Fruit fly (Drosophila melanogaster): ENCODE results near the gene Paip2.

Paip2 gene

DNA sequence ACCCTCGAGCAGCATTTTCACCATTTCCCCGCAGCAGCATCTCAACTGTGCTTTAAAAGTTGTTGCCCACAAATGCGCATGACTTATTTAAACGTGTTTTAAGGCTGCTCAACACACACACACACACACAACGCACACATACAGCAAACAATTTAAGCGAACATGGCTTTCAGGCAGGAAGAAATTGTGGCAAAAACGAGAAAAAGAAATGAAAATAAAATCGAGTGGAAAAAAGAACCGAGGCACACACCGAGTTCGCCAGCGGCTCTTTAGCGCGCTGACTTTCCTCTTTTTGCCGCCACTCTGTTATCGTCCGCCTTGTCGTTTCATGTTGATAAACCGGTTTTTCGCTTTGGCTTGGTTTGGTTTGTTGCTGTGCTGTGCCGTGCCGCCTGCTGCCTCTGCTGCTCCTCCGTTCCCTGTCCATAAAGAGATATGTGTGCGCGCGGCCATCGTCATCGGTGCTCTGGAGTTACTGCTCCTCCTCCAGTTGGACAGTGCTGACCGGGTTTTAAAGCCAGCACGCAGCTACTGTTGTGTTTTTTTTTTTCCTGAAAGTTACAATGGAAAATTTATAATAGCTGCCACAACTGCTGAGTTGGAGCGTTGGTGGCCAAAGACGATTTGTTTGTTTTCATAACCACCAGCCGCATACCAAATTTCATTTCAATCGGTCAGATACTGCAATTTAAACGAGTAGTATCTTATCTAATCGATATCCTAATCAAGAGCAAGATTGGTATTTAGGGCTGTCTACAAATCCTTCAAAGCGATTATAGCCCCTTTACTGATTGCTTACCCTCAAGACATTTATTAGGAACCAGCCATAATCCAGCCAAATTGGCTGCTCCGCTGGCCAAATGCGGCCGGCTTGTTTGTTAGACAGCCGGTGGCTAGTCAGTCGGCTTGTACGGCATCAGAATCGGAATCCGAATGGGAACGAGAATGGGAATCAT lies 35.5 kb downstream of the Paip2 start (continued):
- peak; percentile 39 for TF ChIP-seq CG9609 (GFP tag; optimal IDR thresholded peaks at IDR 0.05)
- peak; percentile 56 for TF ChIP-seq kni (GFP tag; optimal IDR thresholded peaks at IDR 0.05)
- TF ChIP-seq dmrt11E (tag; optimal IDR thresholded peaks at IDR 0.05): peak; percentile 13
- peak; percentile 31 for TF ChIP-seq mirr (GFP tag; optimal IDR thresholded peaks at IDR 0.05)
- no peak for TF ChIP-seq crp (GFP tag; optimal IDR thresholded peaks at IDR 0.05)
- TF ChIP-seq mam (GFP tag; optimal IDR thresholded peaks at IDR 0.05): peak; percentile 20
- TF ChIP-seq Stat92E (GFP tag; optimal IDR thresholded peaks at IDR 0.05): peak in 1 of 3 experiments; percentile 38
- no peak for TF ChIP-seq pros (GFP tag; optimal IDR thresholded peaks at IDR 0.05)
- 0 out of 3 replicates have a peak, but pooled peaks have one; percentile 16 for TF ChIP-seq ci (GFP tag; IDR thresholded peaks at IDR 0.05)
- no peak for TF ChIP-seq CG6254 (GFP tag; optimal IDR thresholded peaks at IDR 0.05)
- TF ChIP-seq en (GFP tag; optimal IDR thresholded peaks at IDR 0.05): peak; percentile 20
- TF ChIP-seq Fer1 (GFP tag; optimal IDR thresholded peaks at IDR 0.05): no peak
- TF ChIP-seq cg (GFP tag; optimal IDR thresholded peaks at IDR 0.05): peak; percentile 69
- no peak for TF ChIP-seq Elba2 (GFP tag; optimal IDR thresholded peaks at IDR 0.05)
- TF ChIP-seq fd64A (GFP tag; optimal IDR thresholded peaks at IDR 0.05): no peak
- TF ChIP-seq CG9727 (GFP tag; optimal IDR thresholded peaks at IDR 0.05): no peak
- TF ChIP-seq CG32767 (GFP tag; IDR thresholded peaks at IDR 0.05): 0 out of 2 replicates have a peak, but pooled peaks have one; percentile 14
- TF ChIP-seq Camta (GFP tag; optimal IDR thresholded peaks at IDR 0.05): no peak
- TF ChIP-seq Dbx (GFP tag; IDR thresholded peaks at IDR 0.05): peak; percentile 29; the same call in 1 of the 3 replicates
- 0 out of 2 replicates have a peak, but pooled peaks have one; percentile 4 for TF ChIP-seq onecut (GFP tag; IDR thresholded peaks at IDR 0.05)
- peak; percentile 1 for TF ChIP-seq CG17385 (GFP tag; optimal IDR thresholded peaks at IDR 0.05)
- TF ChIP-seq Six4 (GFP tag; optimal IDR thresholded peaks at IDR 0.05): no peak
- no peak for TF ChIP-seq z (GFP tag; IDR thresholded peaks at IDR 0.05)
- TF ChIP-seq CG11560 (tag; IDR thresholded peaks at IDR 0.05): no peak
- TF ChIP-seq ken (GFP tag; IDR thresholded peaks at IDR 0.05): no peak
- TF ChIP-seq grn (GFP tag; optimal IDR thresholded peaks at IDR 0.05): peak; percentile 88
- no peak for TF ChIP-seq caup (GFP tag; optimal IDR thresholded peaks at IDR 0.05; ENCODE audit: severe bottlenecking)
- TF ChIP-seq HmgD (GFP tag; optimal IDR thresholded peaks at IDR 0.05): peak; percentile 2
- peak; percentile 30 for TF ChIP-seq Tbp (GFP tag; optimal IDR thresholded peaks at IDR 0.05)
- TF ChIP-seq B-H2 (GFP tag; optimal IDR thresholded peaks at IDR 0.05): peak; percentile 6
- TF ChIP-seq CoRest (tag; optimal IDR thresholded peaks at IDR 0.05): peak; percentile 18
- TF ChIP-seq lab (GFP tag; optimal IDR thresholded peaks at IDR 0.05): peak; percentile 20
- no peak for TF ChIP-seq Gsc (GFP tag; IDR thresholded peaks at IDR 0.05)
- no peak for TF ChIP-seq CG1792 (GFP tag; optimal IDR thresholded peaks at IDR 0.05)
- TF ChIP-seq Dref (GFP tag; IDR thresholded peaks at IDR 0.05): no peak
- TF ChIP-seq nmo (GFP tag; optimal IDR thresholded peaks at IDR 0.05): peak; percentile 12
- TF ChIP-seq sens (GFP tag): peak; percentile 89
- no peak for TF ChIP-seq H15 (GFP tag; IDR thresholded peaks at IDR 0.05)
- TF ChIP-seq insv (GFP tag; optimal IDR thresholded peaks at IDR 0.05): peak in 1 of 2 experiments; percentile 43
- TF ChIP-seq exex (tag; optimal IDR thresholded peaks at IDR 0.05): peak; percentile 70
- TF ChIP-seq CG32772 (GFP tag; IDR thresholded peaks at IDR 0.05): peak; percentile 32; the same call in 1 of the 2 replicates
- TF ChIP-seq BEAF-32 (GFP tag; optimal IDR thresholded peaks at IDR 0.05): no peak
- TF ChIP-seq CG15514 (GFP tag; optimal IDR thresholded peaks at IDR 0.05): peak; percentile 31
- TF ChIP-seq pho (GFP tag; optimal IDR thresholded peaks at IDR 0.05): peak; percentile 18
- TF ChIP-seq Awh (GFP tag; IDR thresholded peaks at IDR 0.05): 0 out of 2 replicates have a peak, but pooled peaks have one; percentile 26
- TF ChIP-seq CG10431 (GFP tag; optimal IDR thresholded peaks at IDR 0.05): no peak
- peak; percentile 22; the same call in 1 of the 2 replicates for TF ChIP-seq CG8765 (GFP tag; IDR thresholded peaks at IDR 0.05)
- peak; percentile 18; the same call in 1 of the 2 replicates for TF ChIP-seq GATAe (GFP tag; conservative IDR thresholded peaks at IDR 0.05)
